Fruit fly (Drosophila melanogaster): ENCODE data around the gene Sdic3.

Gene Sdic3

DNA sequence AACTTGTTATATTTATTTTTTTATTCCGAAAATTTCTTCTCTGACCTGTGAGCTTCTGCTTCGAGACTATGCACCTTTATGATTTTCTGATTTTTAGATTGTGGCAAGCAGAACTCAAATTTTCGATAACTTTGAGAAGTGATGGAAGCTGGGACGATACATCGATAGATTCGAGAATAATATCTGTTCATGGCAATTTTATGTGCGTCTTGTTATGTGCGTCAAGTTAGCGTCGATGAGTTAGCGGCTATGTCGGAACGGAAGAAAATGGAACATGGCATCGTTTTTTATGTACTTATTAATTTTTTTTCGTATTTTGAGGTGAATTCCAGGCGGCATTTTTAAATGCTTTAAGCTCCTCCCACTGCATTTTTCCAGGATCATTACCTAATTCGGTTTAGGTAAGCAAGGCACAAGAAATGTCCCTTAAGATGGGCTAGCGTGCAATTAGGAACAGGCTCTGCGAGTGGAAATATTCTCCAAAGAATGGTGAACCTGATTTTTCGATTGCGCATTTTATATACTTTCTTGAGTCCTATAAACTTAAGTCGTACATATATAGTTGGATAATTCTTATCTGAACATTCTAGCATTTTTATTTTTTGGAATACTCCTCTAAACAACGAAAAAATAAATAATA is 28.1 kb downstream of the Sdic3 start, which contains the start of gene Phf7 (continued):
- TF ChIP-seq CG9932 (GFP tag; IDR thresholded peaks at IDR 0.05), result peak; percentile 40; the same call in 1 of the 2 replicates
- TF ChIP-seq Myb (GFP tag; optimal IDR thresholded peaks at IDR 0.05), result peak; percentile 45
- TF ChIP-seq CG11398 (GFP tag; optimal IDR thresholded peaks at IDR 0.05), result no peak
- no peak for TF ChIP-seq CG11696 (GFP tag; IDR thresholded peaks at IDR 0.05)
- TF ChIP-seq dm (GFP tag; optimal IDR thresholded peaks at IDR 0.05), result peak; percentile 20
- TF ChIP-seq HLH54F (GFP tag; optimal IDR thresholded peaks at IDR 0.05), result no peak
- TF ChIP-seq oc (tag; optimal IDR thresholded peaks at IDR 0.05), result no peak
- no peak for TF ChIP-seq C15 (GFP tag; IDR thresholded peaks at IDR 0.05)
- no peak for TF ChIP-seq ap (GFP tag; IDR thresholded peaks at IDR 0.05)
- TF ChIP-seq pho (GFP tag; optimal IDR thresholded peaks at IDR 0.05), result peak; percentile 13
- TF ChIP-seq CG18262 (tag; optimal IDR thresholded peaks at IDR 0.05), result no peak
- no peak for TF ChIP-seq vfl (GFP tag; optimal IDR thresholded peaks at IDR 0.05)
- TF ChIP-seq CG33557 (GFP tag; optimal IDR thresholded peaks at IDR 0.05), result no peak
- TF ChIP-seq Mad (GFP tag; optimal IDR thresholded peaks at IDR 0.05), result no peak
- no peak for TF ChIP-seq Drgx (GFP tag; IDR thresholded peaks at IDR 0.05)
- no peak for TF ChIP-seq CG14050 (GFP tag; IDR thresholded peaks at IDR 0.05)
- TF ChIP-seq fd3F (GFP tag; optimal IDR thresholded peaks at IDR 0.05), result no peak
- peak; percentile 82 for TF ChIP-seq Opbp (GFP tag; IDR thresholded peaks at IDR 0.05; ENCODE audit: partially characterized antibody)
- peak; percentile 74 for TF ChIP-seq stwl (tag; optimal IDR thresholded peaks at IDR 0.05)
- TF ChIP-seq vnd (GFP tag; IDR thresholded peaks at IDR 0.05; ENCODE audit: partially characterized antibody), result peak; percentile 77
- TF ChIP-seq Sry-δ (GFP tag; optimal IDR thresholded peaks at IDR 0.05), result peak; percentile 94
- no peak for TF ChIP-seq CG8281 (tag; optimal IDR thresholded peaks at IDR 0.05)
- no peak for TF ChIP-seq CG13775 (GFP tag; optimal IDR thresholded peaks at IDR 0.05)
- no peak for TF ChIP-seq CG13123 (GFP tag; optimal IDR thresholded peaks at IDR 0.05)
- peak; percentile 78 for TF ChIP-seq ssp (GFP tag; IDR thresholded peaks at IDR 0.05)
- no peak for TF ChIP-seq Chrac-16 (GFP tag; optimal IDR thresholded peaks at IDR 0.05)
- no peak for TF ChIP-seq D19A (tag; optimal IDR thresholded peaks at IDR 0.05)
- TF ChIP-seq nom (GFP tag; optimal IDR thresholded peaks at IDR 0.05), result no peak
- peak; percentile 49 for TF ChIP-seq Lhr (GFP tag; optimal IDR thresholded peaks at IDR 0.05)
- no peak for TF ChIP-seq Nf-YC (tag; optimal IDR thresholded peaks at IDR 0.05)
- no peak for TF ChIP-seq sim (GFP tag; IDR thresholded peaks at IDR 0.05)
- peak; percentile 48 for TF ChIP-seq CG17186 (GFP tag; optimal IDR thresholded peaks at IDR 0.05)
- no peak for TF ChIP-seq CG11456 (GFP tag; IDR thresholded peaks at IDR 0.05)
- no peak for TF ChIP-seq CG31224 (GFP tag; IDR thresholded peaks at IDR 0.05)
- TF ChIP-seq CG1603 (tag; optimal IDR thresholded peaks at IDR 0.05), result peak; percentile 100
- no peak for TF ChIP-seq CG7271 (tag; optimal IDR thresholded peaks at IDR 0.05)
- TF ChIP-seq jing (GFP tag; optimal IDR thresholded peaks at IDR 0.05), result no peak
- TF ChIP-seq Antp (GFP tag; optimal IDR thresholded peaks at IDR 0.05), result no peak
- TF ChIP-seq ken (GFP tag; IDR thresholded peaks at IDR 0.05), result no peak
- no peak for TF ChIP-seq ash1 (GFP tag; optimal IDR thresholded peaks at IDR 0.05)
- peak; percentile 15; the same call in 1 of the 2 replicates for TF ChIP-seq Rfx (GFP tag; IDR thresholded peaks at IDR 0.05)
- TF ChIP-seq sens (GFP tag), result peak; percentile 53
- TF ChIP-seq TFAM (GFP tag; optimal IDR thresholded peaks at IDR 0.05), result no peak
- TF ChIP-seq eve (GFP tag; optimal IDR thresholded peaks at IDR 0.05), result no peak
- peak; percentile 29 for TF ChIP-seq CG10267 (tag; optimal IDR thresholded peaks at IDR 0.05)
- peak; percentile 59 for TF ChIP-seq ato (GFP tag; IDR thresholded peaks at IDR 0.05; ENCODE audit: partially characterized antibody)
- no peak for TF ChIP-seq CG34422 (GFP tag; IDR thresholded peaks at IDR 0.05)
- TF ChIP-seq CG2120 (GFP tag; optimal IDR thresholded peaks at IDR 0.05), result peak; percentile 8
- no peak for TF ChIP-seq yki (optimal IDR thresholded peaks at IDR 0.05)
- no peak for TF ChIP-seq CG3838 (GFP tag; optimal IDR thresholded peaks at IDR 0.05)
- no peak for TF ChIP-seq Rx (GFP tag; IDR thresholded peaks at IDR 0.05)
- no peak for TF ChIP-seq zf30C (GFP tag; optimal IDR thresholded peaks at IDR 0.05)
